Fruit fly (Drosophila melanogaster) whole organism, prepupa: ENCODE results near the gene Bap111.

Experiments used
- CG15336 ChIP-seq: fragments of 200-800 bp; sonication (Bioruptor generic); IDR thresholded peaks from 2 replicates; pipeline ENCODE4 v1.3.6; 2022; ENCODE audit warnings: missing biosample characterization, missing genetic modification characterization
- CG16779 ChIP-seq: fragments of 200-800 bp; sonication (Bioruptor generic); optimal IDR thresholded peaks from 3 replicates; lab custom pipeline; 2017; ENCODE audit warnings: missing biosample characterization, mild to moderate bottlenecking, missing genetic modification characterization
- CG31627 ChIP-seq: fragments of 200-800 bp; sonication (Bioruptor generic); optimal IDR thresholded peaks from 3 replicates; lab custom pipeline; 2016; ENCODE audit warnings: missing biosample characterization, missing genetic modification characterization
- CG6854 ChIP-seq: fragments of 200-800 bp; sonication (Bioruptor generic); optimal IDR thresholded peaks from 2 replicates; lab custom pipeline; 2017; ENCODE audit warnings: missing biosample characterization, mild to moderate bottlenecking, missing genetic modification characterization
- Eip75B ChIP-seq: fragments of 200-800 bp; sonication (Bioruptor generic); optimal IDR thresholded peaks from 3 replicates; lab custom pipeline; 2016; ENCODE audit warnings: missing biosample characterization, missing genetic modification characterization
- Eip93F ChIP-seq: fragments of 200-800 bp; sonication (Bioruptor generic); optimal IDR thresholded peaks from 2 replicates; lab custom pipeline; 2016; ENCODE audit warnings: missing biosample characterization, mild to moderate bottlenecking, missing genetic modification characterization
- Gug ChIP-seq: fragments of 200-800 bp; sonication (Bioruptor generic); IDR thresholded peaks from 2 replicates; pipeline ENCODE4 v1.3.6; 2022; ENCODE audit warnings: missing biosample characterization, missing genetic modification characterization
- Lpt ChIP-seq: fragments of 200-800 bp; sonication (Bioruptor generic); optimal IDR thresholded peaks from 3 replicates; lab custom pipeline; 2016; ENCODE audit warnings: missing biosample characterization, missing genetic modification characterization
- OdsH ChIP-seq: fragments of 200-800 bp; sonication (Bioruptor generic); optimal IDR thresholded peaks from 3 replicates; lab custom pipeline; 2016; ENCODE audit warnings: missing biosample characterization, missing genetic modification characterization
- achi ChIP-seq: fragments of 200-800 bp; sonication (Bioruptor generic); optimal IDR thresholded peaks from 3 replicates; lab custom pipeline; 2016; ENCODE audit warnings: missing biosample characterization, missing genetic modification characterization
- acj6 ChIP-seq: fragments of 200-800 bp; sonication (Bioruptor generic); optimal IDR thresholded peaks from 3 replicates; lab custom pipeline; 2016; ENCODE audit warnings: missing biosample characterization, missing genetic modification characterization
- cyc ChIP-seq: fragments of 200-800 bp; sonication (Bioruptor generic); optimal IDR thresholded peaks from 3 replicates; lab custom pipeline; 2016; ENCODE audit warnings: missing biosample characterization, missing genetic modification characterization
- esn ChIP-seq: fragments of 200-800 bp; sonication (Bioruptor generic); optimal IDR thresholded peaks from 2 replicates; lab custom pipeline; 2016; ENCODE audit warnings: missing biosample characterization, mild to moderate bottlenecking, missing genetic modification characterization, moderate library complexity
- net ChIP-seq: fragments of 200-800 bp; sonication (Bioruptor generic); optimal IDR thresholded peaks from 3 replicates; lab custom pipeline; 2016; ENCODE audit warnings: missing biosample characterization, missing genetic modification characterization

- TF ChIP-seq acj6 (no peak), Lpt (GFP tag; lab: Kevin White, UChicago) (no peak), CG15336 (GFP tag; lab: Robert Waterston, UW) (peak; percentile 34; the same call in 1 of the 2 replicates), CG16779 (tag; lab: Kevin White, UChicago) (no peak), CG31627 (GFP tag; lab: Kevin White, UChicago) (no peak), achi (GFP tag; lab: Kevin White, UChicago) (no peak), Eip93F (GFP tag; lab: Kevin White, UChicago) (no peak), OdsH (no peak), cyc (GFP tag; lab: Kevin White, UChicago) (no peak), CG6854 (GFP tag; lab: Kevin White, UChicago) (peak; percentile 44), esn (GFP tag; lab: Kevin White, UChicago) (peak; percentile 34), net (no peak), Eip75B (GFP tag; lab: Kevin White, UChicago) (no peak), Gug (GFP tag; lab: Robert Waterston, UW) (no peak)
These were observed 14.0 kb downstream of the Bap111 start, which contains the start of gene mei-P26 for dm6 chrX:9163110-9163509.
